Worm (Caenorhabditis elegans) whole organism, midembryonic: Measurements from ENCODE around the gene cpt-6.

Experiments
- T22C8.4 ChIP-seq: fragments of 200-800 bp; sonication (Bioruptor generic); IDR thresholded peaks from 2 replicates; pipeline ENCODE4 v1.3.6; 2022; ENCODE audit warnings: missing genetic modification characterization, missing compliant biosample characterization
- cog-1 ChIP-seq: sonication (generic microtip); optimal IDR thresholded peaks from 2 replicates; lab custom pipeline; 2016; ENCODE audit warnings: missing genetic modification characterization, missing compliant biosample characterization
- ref-1 ChIP-seq: fragments of 200-800 bp; sonication (Bioruptor generic); conservative IDR thresholded peaks from 2 replicates; pipeline ENCODE4 v1.3.6; 2022; ENCODE audit warnings: missing genetic modification reagents, missing genetic modification characterization, missing compliant biosample characterization
- tab-1 ChIP-seq: fragments of 200-800 bp; sonication (Bioruptor generic); IDR thresholded peaks from 2 replicates; pipeline ENCODE4 v1.3.6; 2022; ENCODE audit warnings: missing genetic modification characterization, missing compliant biosample characterization
- ztf-23 ChIP-seq: fragments of 200-800 bp; sonication (Bioruptor generic); IDR thresholded peaks from 2 replicates; pipeline ENCODE4 v1.3.6; 2022; ENCODE audit warnings: missing genetic modification reagents, missing genetic modification characterization, missing compliant biosample characterization
- ztf-29 ChIP-seq: fragments of 200-800 bp; sonication (Bioruptor generic); IDR thresholded peaks from 2 replicates; pipeline ENCODE4 v1.3.6; 2022; ENCODE audit warnings: missing genetic modification reagents, missing genetic modification characterization, missing compliant biosample characterization

DNA sequence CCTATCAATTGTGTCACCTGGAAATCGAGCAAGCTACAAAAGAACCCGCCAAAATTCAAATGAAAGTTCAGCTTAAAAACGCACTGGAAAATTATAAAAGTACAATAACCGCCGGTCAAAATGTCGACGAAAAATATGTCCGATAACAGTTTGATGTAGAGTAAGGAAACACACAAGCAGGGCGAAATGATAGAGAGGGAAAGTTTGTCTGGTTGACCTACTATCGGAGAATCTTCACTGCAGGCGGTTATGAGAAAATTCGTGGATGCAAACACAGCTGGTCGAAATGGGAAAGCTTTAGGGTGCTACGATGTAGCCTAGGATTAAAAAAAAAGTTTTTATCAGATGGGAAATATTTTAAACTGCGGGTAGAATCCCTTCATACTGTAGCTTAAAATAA lies 1.6 kb upstream of the cpt-6 start:
- TF ChIP-seq ztf-23 (GFP tag; lab: Robert Waterston, UW) (no peak), cog-1 (tag; lab: Kevin White, UChicago) (no peak), T22C8.4 (GFP tag; lab: Robert Waterston, UW) (no peak), ztf-29 (GFP tag; lab: Robert Waterston, UW) (no peak), ref-1 (no peak), tab-1 (no peak)
